Fruit fly (Drosophila melanogaster) whole organism, embryonic: Measurements from ENCODE around the gene anne.

Source experiments
- Aef1 ChIP-seq: fragments of 200-800 bp; sonication (Bioruptor generic); IDR thresholded peaks from 3 replicates; pipeline ENCODE4 v1.3.6; 2022; ENCODE audit warnings: missing biosample characterization, missing genetic modification characterization
- CG10565 ChIP-seq: fragments of 200-800 bp; sonication (Bioruptor generic); optimal IDR thresholded peaks from 3 replicates; lab custom pipeline; 2016; ENCODE audit warnings: missing biosample characterization, mild to moderate bottlenecking, missing genetic modification characterization
- CG12219 ChIP-seq: fragments of 200-800 bp; sonication (Bioruptor generic); optimal IDR thresholded peaks from 3 replicates; lab custom pipeline; 2018; ENCODE audit warnings: missing biosample characterization, mild to moderate bottlenecking, missing genetic modification characterization
- CG12744 ChIP-seq: fragments of 200-800 bp; sonication (Bioruptor generic); optimal IDR thresholded peaks from 2 replicates; lab custom pipeline; 2016; ENCODE audit warnings: missing biosample characterization, missing genetic modification characterization
- CG17912 ChIP-seq: fragments of 200-800 bp; sonication (Bioruptor generic); optimal IDR thresholded peaks from 2 replicates; lab custom pipeline; 2018; ENCODE audit warnings: missing biosample characterization, mild to moderate bottlenecking, missing genetic modification characterization
- CG18262 ChIP-seq: fragments of 200-800 bp; optimal IDR thresholded peaks from 3 replicates; lab custom pipeline; 2019; ENCODE audit warnings: missing biosample characterization, mild to moderate bottlenecking, missing genetic modification characterization, moderate library complexity
- CG1832 ChIP-seq: fragments of 200-800 bp; sonication (Bioruptor generic); optimal IDR thresholded peaks from 2 replicates; lab custom pipeline; 2017; ENCODE audit warnings: missing biosample characterization, mild to moderate bottlenecking, missing genetic modification characterization, inconsistent platforms
- CG18599 ChIP-seq: fragments of 200-800 bp; sonication (Bioruptor generic); optimal IDR thresholded peaks from 3 replicates; lab custom pipeline; 2017; ENCODE audit warnings: missing biosample characterization, missing genetic modification characterization, mild to moderate bottlenecking, moderate library complexity, missing genetic modification reagents
- CG2199 ChIP-seq: fragments of 200-800 bp; sonication (Bioruptor generic); IDR thresholded peaks from 3 replicates; pipeline ENCODE4 v1.3.6; 2022; ENCODE audit warnings: missing biosample characterization, missing genetic modification characterization
- CG2202 ChIP-seq: fragments of 200-800 bp; sonication (Bioruptor generic); optimal IDR thresholded peaks from 2 replicates; lab custom pipeline; 2018; ENCODE audit warnings: missing biosample characterization, mild to moderate bottlenecking, missing genetic modification characterization
- CG2875 ChIP-seq: fragments of 200-800 bp; sonication (Bioruptor generic); optimal IDR thresholded peaks from 2 replicates; lab custom pipeline; 2017; ENCODE audit warnings: missing biosample characterization, mild to moderate bottlenecking, missing genetic modification characterization, missing genetic modification reagents
- CG30403 ChIP-seq: fragments of 200-800 bp; sonication (Bioruptor generic); optimal IDR thresholded peaks from 3 replicates; lab custom pipeline; 2016; ENCODE audit warnings: missing biosample characterization, missing genetic modification characterization
- CG32767 ChIP-seq: fragments of 200-800 bp; sonication (Bioruptor generic); IDR thresholded peaks from 2 replicates; pipeline ENCODE4 v1.3.6; 2022; ENCODE audit warnings: missing biosample characterization, missing genetic modification characterization
- CG32772 ChIP-seq: fragments of 200-800 bp; sonication (Bioruptor generic); IDR thresholded peaks from 2 replicates; pipeline ENCODE4 v1.3.6; 2022; ENCODE audit warnings: missing biosample characterization, missing genetic modification characterization
- CG6654 ChIP-seq: fragments of 200-800 bp; sonication (Bioruptor generic); optimal IDR thresholded peaks from 2 replicates; lab custom pipeline; 2017; ENCODE audit warnings: missing biosample characterization, mild to moderate bottlenecking, missing genetic modification characterization
- CG6791 ChIP-seq: fragments of 200-800 bp; sonication (Bioruptor generic); IDR thresholded peaks from 3 replicates; pipeline ENCODE4 v1.3.6; 2022; ENCODE audit warnings: missing biosample characterization, missing genetic modification characterization; ENCODE audit not compliant: partially characterized antibody
- CG7357 ChIP-seq: fragments of 200-800 bp; sonication (Bioruptor generic); IDR thresholded peaks from 3 replicates; pipeline ENCODE4 v1.3.6; 2022; ENCODE audit warnings: missing biosample characterization, missing genetic modification characterization
- CG8281 ChIP-seq: fragments of 200-800 bp; sonication (Bioruptor generic); optimal IDR thresholded peaks from 2 replicates; lab custom pipeline; 2018; ENCODE audit warnings: missing biosample characterization, mild to moderate bottlenecking, missing genetic modification characterization, moderate library complexity
- CG9727 ChIP-seq: fragments of 200-800 bp; sonication (Bioruptor generic); optimal IDR thresholded peaks from 3 replicates; lab custom pipeline; 2017; ENCODE audit warnings: missing biosample characterization, mild to moderate bottlenecking, missing genetic modification characterization
- CG9932 ChIP-seq: fragments of 200-800 bp; sonication (Bioruptor generic); IDR thresholded peaks from 2 replicates; pipeline ENCODE4 v1.3.6; 2022; ENCODE audit warnings: missing biosample characterization, missing genetic modification characterization
- Camta ChIP-seq: fragments of 200-800 bp; sonication (Bioruptor generic); optimal IDR thresholded peaks from 2 replicates; lab custom pipeline; 2016; ENCODE audit warnings: missing biosample characterization, missing genetic modification characterization
- Dbx ChIP-seq: fragments of 200-800 bp; sonication (Bioruptor generic); IDR thresholded peaks from 3 replicates; pipeline ENCODE4 v1.3.6; 2022; ENCODE audit warnings: missing biosample characterization, missing genetic modification characterization
- Jarid2 ChIP-seq: fragments of 200-800 bp; sonication (Bioruptor generic); optimal IDR thresholded peaks from 3 replicates; lab custom pipeline; 2017; ENCODE audit warnings: mild to moderate bottlenecking, missing biosample characterization, missing genetic modification reagents, missing genetic modification characterization
- Lhr ChIP-seq: fragments of 200-800 bp; sonication (Bioruptor generic); optimal IDR thresholded peaks from 3 replicates; lab custom pipeline; 2017; ENCODE audit warnings: mild to moderate bottlenecking, missing biosample characterization, missing genetic modification reagents, missing genetic modification characterization
- Med ChIP-seq: fragments of 200-800 bp; sonication (Bioruptor generic); peaks from one replicate; lab custom pipeline; 2016; ENCODE audit warnings: missing biosample characterization, missing genetic modification characterization, mild to moderate bottlenecking, inconsistent platforms, moderate library complexity
- Pdp1 ChIP-seq, 2 experiments: fragments of 200-800 bp; sonication (Bioruptor generic); optimal IDR thresholded peaks; 3 replicates each; lab custom pipeline; 2016; ENCODE audit warnings: missing biosample characterization in 2 of 2, missing genetic modification characterization in 2 of 2, mild to moderate bottlenecking in 1 of 2, moderate library complexity in 1 of 2
- Rfx ChIP-seq: fragments of 200-800 bp; sonication (Bioruptor generic); IDR thresholded peaks from 2 replicates; pipeline ENCODE4 v1.3.6; 2022; ENCODE audit warnings: missing biosample characterization, missing genetic modification characterization
- Sry-β ChIP-seq: fragments of 200-800 bp; sonication (Bioruptor generic); optimal IDR thresholded peaks from 2 replicates; lab custom pipeline; 2018; ENCODE audit warnings: missing biosample characterization, mild to moderate bottlenecking, missing genetic modification characterization, moderate library complexity
- Sry-δ ChIP-seq: fragments of 200-800 bp; sonication (Bioruptor generic); optimal IDR thresholded peaks from 2 replicates; lab custom pipeline; 2016; ENCODE audit warnings: missing biosample characterization, missing genetic modification characterization
- ac ChIP-seq: fragments of 200-800 bp; sonication (Bioruptor generic); optimal IDR thresholded peaks from 3 replicates; lab custom pipeline; 2017; ENCODE audit warnings: missing biosample characterization, mild to moderate bottlenecking, missing genetic modification characterization
- ase ChIP-seq: fragments of 200-800 bp; sonication (Bioruptor generic); IDR thresholded peaks from 3 replicates; pipeline ENCODE4 v1.3.6; 2022; ENCODE audit warnings: missing biosample characterization, missing genetic modification characterization
- cato ChIP-seq: fragments of 200-800 bp; sonication (Bioruptor generic); optimal IDR thresholded peaks from 2 replicates; lab custom pipeline; 2016; ENCODE audit warnings: missing biosample characterization, missing genetic modification characterization, borderline replicate concordance
- cg ChIP-seq: fragments of 200-800 bp; sonication (Bioruptor generic); optimal IDR thresholded peaks from 3 replicates; lab custom pipeline; 2019; ENCODE audit warnings: missing biosample characterization, mild to moderate bottlenecking, missing genetic modification characterization, moderate library complexity
- crol ChIP-seq: fragments of 200-800 bp; sonication (Bioruptor generic); IDR thresholded peaks from 2 replicates; pipeline ENCODE4 v1.3.6; 2022; ENCODE audit warnings: missing biosample characterization, missing genetic modification characterization
- cwo ChIP-seq: fragments of 200-800 bp; sonication (Bioruptor generic); optimal IDR thresholded peaks from 3 replicates; lab custom pipeline; 2017; ENCODE audit warnings: missing biosample characterization, missing genetic modification characterization, mild to moderate bottlenecking, moderate library complexity, missing genetic modification reagents
- da ChIP-seq: fragments of 200-800 bp; sonication (Bioruptor generic); optimal IDR thresholded peaks from 2 replicates; lab custom pipeline; 2016; ENCODE audit warnings: missing biosample characterization, missing genetic modification characterization
- ftz-f1 ChIP-seq: fragments of 200-800 bp; sonication (Bioruptor generic); optimal IDR thresholded peaks from 2 replicates; lab custom pipeline; 2016; ENCODE audit warnings: missing biosample characterization, missing genetic modification characterization
- hth ChIP-seq: fragments of >200 bp; optimal IDR thresholded peaks from 2 replicates; lab custom pipeline; 2017; ENCODE audit warnings: inconsistent platforms
- insv ChIP-seq, 2 experiments: fragments of 200-800 bp; sonication (Bioruptor generic); optimal IDR thresholded peaks; 3 replicates each; lab custom pipeline; 2016 to 2018; ENCODE audit warnings: missing biosample characterization in 2 of 2, missing genetic modification characterization in 2 of 2
- jumu ChIP-seq: fragments of 200-800 bp; sonication (Bioruptor generic); optimal IDR thresholded peaks from 3 replicates; lab custom pipeline; 2016; ENCODE audit warnings: missing biosample characterization, missing genetic modification characterization
- kah ChIP-seq: fragments of 200-800 bp; sonication (Bioruptor generic); optimal IDR thresholded peaks from 2 replicates; lab custom pipeline; 2018; ENCODE audit warnings: missing biosample characterization, mild to moderate bottlenecking, missing genetic modification characterization
- lbe ChIP-seq: fragments of 200-800 bp; sonication (Bioruptor generic); optimal IDR thresholded peaks from 2 replicates; lab custom pipeline; 2016; ENCODE audit warnings: missing biosample characterization, mild to moderate bottlenecking, missing genetic modification characterization
- lola ChIP-seq, 3 experiments: fragments of >200 bp in 2 of 3; fragments of 200-800 bp in 1 of 3; sonication (Bioruptor generic) in 1 of 3; optimal IDR thresholded peaks; 2 replicates each; lab custom pipeline; 2017 to 2019; ENCODE audit warnings: missing biosample characterization in 3 of 3, missing genetic modification characterization in 3 of 3, mild to moderate bottlenecking in 1 of 3, moderate library complexity in 1 of 3
- pita ChIP-seq: fragments of 200-800 bp; sonication (Bioruptor generic); optimal IDR thresholded peaks from 2 replicates; lab custom pipeline; 2017; ENCODE audit warnings: missing biosample characterization, mild to moderate bottlenecking, missing genetic modification characterization
- pros ChIP-seq: fragments of 200-800 bp; sonication (Bioruptor generic); optimal IDR thresholded peaks from 3 replicates; lab custom pipeline; 2019; ENCODE audit warnings: missing biosample characterization, mild to moderate bottlenecking, missing genetic modification characterization, moderate library complexity
- run ChIP-seq: fragments of 200-800 bp; sonication (Bioruptor generic); optimal IDR thresholded peaks from 3 replicates; lab custom pipeline; 2018; ENCODE audit warnings: missing biosample characterization, mild to moderate bottlenecking, missing genetic modification characterization
- sisA ChIP-seq: fragments of 200-800 bp; sonication (Bioruptor generic); IDR thresholded peaks from 2 replicates; pipeline ENCODE4 v1.3.6; 2022; ENCODE audit warnings: missing biosample characterization, missing genetic modification characterization
- tap ChIP-seq: fragments of 200-800 bp; optimal IDR thresholded peaks from 3 replicates; lab custom pipeline; 2019; ENCODE audit warnings: missing biosample characterization, mild to moderate bottlenecking, missing genetic modification characterization, moderate library complexity
- trem ChIP-seq: fragments of 200-800 bp; optimal IDR thresholded peaks from 3 replicates; lab custom pipeline; 2019; ENCODE audit warnings: missing biosample characterization, mild to moderate bottlenecking, missing genetic modification characterization, moderate library complexity
- wor ChIP-seq: fragments of 200-800 bp; sonication (Bioruptor generic); IDR thresholded peaks from 2 replicates; pipeline ENCODE4 v1.3.6; 2022; ENCODE audit warnings: missing biosample characterization, missing genetic modification characterization

anne gene

DNA sequence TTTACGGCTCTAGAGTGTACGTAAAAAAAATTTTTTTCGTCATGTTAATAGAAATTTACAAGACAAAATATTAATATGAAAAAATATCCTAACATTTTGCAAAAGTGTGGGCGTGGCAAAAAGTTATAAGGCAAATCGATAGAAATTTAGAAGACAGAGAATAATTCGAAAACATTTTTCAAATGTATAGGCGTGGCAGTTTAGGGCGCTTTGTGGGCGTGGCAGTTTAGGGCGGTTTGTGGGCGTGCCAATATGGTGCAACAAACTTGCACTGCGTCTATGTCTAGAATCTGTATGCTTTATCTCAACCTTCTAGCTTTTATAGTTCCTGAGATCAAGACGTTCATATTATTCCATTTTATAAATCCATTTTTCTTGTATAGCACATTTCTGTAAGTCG is 1.0 kb upstream of the anne start (continued):
- no peak for TF ChIP-seq CG1832 (GFP tag; lab: Kevin White, UChicago)
- TF ChIP-seq lbe (GFP tag; lab: Kevin White, UChicago) = no peak
- no peak for TF ChIP-seq cato (GFP tag; lab: Kevin White, UChicago)
- TF ChIP-seq CG6654 = no peak
- no peak for TF ChIP-seq CG12219 (GFP tag; lab: Kevin White, UChicago)

DNA sequence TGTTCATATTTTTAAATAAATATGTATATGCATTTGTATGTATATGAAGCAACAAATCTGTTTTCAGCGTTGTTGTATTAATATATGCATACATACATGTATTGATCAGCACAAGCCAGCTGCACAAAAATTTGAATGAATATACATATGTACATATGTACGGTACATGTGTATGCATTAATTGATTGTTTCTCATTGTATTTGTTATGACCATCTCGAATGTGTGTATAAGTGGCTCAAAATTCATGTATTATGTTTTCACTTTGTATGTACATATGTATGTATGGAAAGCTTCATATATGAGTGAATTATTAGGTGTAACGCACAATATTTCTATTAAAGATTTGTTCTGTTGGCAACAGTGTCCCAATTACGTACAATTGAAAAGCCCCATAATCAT is 3.9 kb downstream of the anne start:
- TF ChIP-seq Aef1 (no peak), crol (GFP tag; lab: Robert Waterston, UW) (no peak), CG30403 (no peak), CG8281 (tag; lab: Kevin White, UChicago) (no peak), Rfx (no peak), CG32767 (no peak), pita (GFP tag; lab: Kevin White, UChicago) (no peak), CG18262 (tag; lab: Kevin White, UChicago) (no peak), Jarid2 (GFP tag; lab: Kevin White, UChicago) (no peak), Pdp1 (GFP tag; optimal IDR thresholded peaks at IDR 0.05; lab: Kevin White, UChicago) (peak in 1 of 2 experiments; percentile 25), ftz-f1 (GFP tag; lab: Kevin White, UChicago) (no peak), CG12744 (no peak), cwo (GFP tag; lab: Kevin White, UChicago) (no peak), pros (GFP tag; lab: Kevin White, UChicago) (no peak), Camta (GFP tag; lab: Kevin White, UChicago) (no peak), ase (GFP tag; lab: Robert Waterston, UW) (no peak), CG17912 (GFP tag; lab: Kevin White, UChicago) (peak; percentile 6), Med (GFP tag; lab: Kevin White, UChicago) (peak; percentile 21), CG6791 (GFP tag; lab: Robert Waterston, UW) (no peak), hth (lab: Kevin White, UChicago) (no peak), CG18599 (GFP tag; lab: Kevin White, UChicago) (no peak), insv (GFP tag; optimal IDR thresholded peaks at IDR 0.05; lab: Kevin White, UChicago) (no peak), CG2199 (GFP tag; lab: Robert Waterston, UW) (peak; percentile 55; the same call in 2 of the 3 replicates), run (tag; lab: Kevin White, UChicago) (no peak), Dbx (GFP tag; lab: Robert Waterston, UW) (no peak), sisA (GFP tag; lab: Robert Waterston, UW) (no peak), tap (tag; lab: Kevin White, UChicago) (no peak), CG10565 (GFP tag; lab: Kevin White, UChicago) (no peak), ac (GFP tag; lab: Kevin White, UChicago) (no peak), lola (GFP tag; optimal IDR thresholded peaks at IDR 0.05; lab: Kevin White, UChicago) (no peak), CG2202 (tag; lab: Kevin White, UChicago) (no peak), trem (tag; lab: Kevin White, UChicago) (no peak), CG7357 (GFP tag; lab: Robert Waterston, UW) (no peak), Sry-δ (GFP tag; lab: Kevin White, UChicago) (no peak), wor (GFP tag; lab: Robert Waterston, UW) (no peak), CG9932 (no peak), kah (GFP tag; lab: Kevin White, UChicago) (no peak), Sry-β (GFP tag; lab: Kevin White, UChicago) (no peak), CG9727 (GFP tag; lab: Kevin White, UChicago) (no peak), CG32772 (GFP tag; lab: Robert Waterston, UW) (no peak), Lhr (GFP tag; lab: Kevin White, UChicago) (no peak), jumu (GFP tag; lab: Kevin White, UChicago) (no peak), cg (GFP tag; lab: Kevin White, UChicago) (peak; percentile 81), CG2875 (GFP tag; lab: Kevin White, UChicago) (no peak), da (GFP tag; lab: Kevin White, UChicago) (no peak)
